Fruit fly (Drosophila melanogaster): ENCODE measurements around the gene Arp1.
"Not testable (repeated sequence)": the region's sequence is repeated elsewhere in the genome, so short reads cannot be mapped to it uniquely, and the experiment has no call there.

dm6 chr3R:12712178-12713172, 20.9 kb downstream of the Arp1 start, which contains the start of gene PolQ:
- TF ChIP-seq D1 (tag; optimal IDR thresholded peaks at IDR 0.05); CG32121 (GFP tag; IDR thresholded peaks at IDR 0.05); CG12605 (GFP tag; IDR thresholded peaks at IDR 0.05); CG17806 (tag; optimal IDR thresholded peaks at IDR 0.05); CG8301 (tag; optimal IDR thresholded peaks at IDR 0.05); gl (tag; optimal IDR thresholded peaks at IDR 0.05); CG4496 (GFP tag; IDR thresholded peaks at IDR 0.05); CG14655 (GFP tag; optimal IDR thresholded peaks at IDR 0.05); Pif1A (GFP tag; optimal IDR thresholded peaks at IDR 0.05); CG13204 (GFP tag; optimal IDR thresholded peaks at IDR 0.05); CG8159 (tag; optimal IDR thresholded peaks at IDR 0.05); Snoo (tag; optimal IDR thresholded peaks at IDR 0.05): not testable (repeated sequence)

All from whole organism, pupa.